Worm (Caenorhabditis elegans): ENCODE results near the gene cash-1.

- TF ChIP-seq egl-13 (tag; optimal IDR thresholded peaks at IDR 0.05) (no peak), aha-1 (tag; optimal IDR thresholded peaks at IDR 0.05) (no peak), blmp-1 (tag; optimal IDR thresholded peaks at IDR 0.05) (no peak), lin-39 (tag; optimal IDR thresholded peaks at IDR 0.05) (no peak), egl-27 (tag; optimal IDR thresholded peaks at IDR 0.05) (no peak), tbx-2 (tag; optimal IDR thresholded peaks at IDR 0.05) (no peak), mep-1 (tag; optimal IDR thresholded peaks at IDR 0.05) (no peak), ztf-11 (tag; optimal IDR thresholded peaks at IDR 0.05) (no peak), nhr-28 (tag; optimal IDR thresholded peaks at IDR 0.05) (no peak), skn-1 (tag; optimal IDR thresholded peaks at IDR 0.05) (no peak)
Observed at ce11 chrV:10350054-10350453, 12.0 kb upstream of the cash-1 start, which contains the start of gene K07C5.9.

Data from whole organism, L1 larva.